Fruit fly (Drosophila melanogaster): ENCODE results near the gene Amt.

Gene Amt

DNA sequence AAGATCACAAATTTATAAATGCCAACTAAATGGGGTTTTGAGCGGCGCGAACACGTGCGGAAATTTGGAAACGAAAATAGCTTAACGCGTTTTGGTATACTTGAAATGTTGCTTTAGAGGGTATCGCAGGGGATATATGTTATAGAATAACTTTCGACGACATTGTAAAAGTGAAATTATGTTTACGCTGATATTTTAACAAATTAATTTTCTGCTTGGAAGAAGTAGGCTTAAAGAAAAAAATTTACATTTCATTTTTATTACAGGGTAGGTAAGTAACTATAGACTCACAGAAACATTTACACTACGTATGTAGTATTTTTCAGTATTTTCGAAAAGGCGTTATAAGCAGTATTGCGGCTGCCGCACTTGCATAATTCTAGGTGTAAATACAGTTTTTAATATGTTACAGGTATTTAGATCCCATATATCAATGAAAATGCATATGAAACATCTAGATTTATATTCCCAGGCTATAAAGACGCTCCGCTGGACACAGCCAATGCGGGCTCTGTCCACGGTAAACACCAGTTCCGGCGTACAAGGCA is 19.5 kb downstream of the Amt start, which contains the start of the genes Art3 and mRpS10 (continued):
- TF ChIP-seq CHES-1-like (GFP tag; optimal IDR thresholded peaks at IDR 0.05) (peak; percentile 100), CG1024 (GFP tag; IDR thresholded peaks at IDR 0.05) (peak; percentile 99), ac (GFP tag; optimal IDR thresholded peaks at IDR 0.05) (peak; percentile 100), CG7556 (GFP tag; optimal IDR thresholded peaks at IDR 0.05) (peak; percentile 100), CG9437 (GFP tag; optimal IDR thresholded peaks at IDR 0.05) (peak; percentile 98), Bgb (GFP tag; IDR thresholded peaks at IDR 0.05; ENCODE audit: partially characterized antibody) (no peak), H15 (GFP tag; IDR thresholded peaks at IDR 0.05) (peak; percentile 100), CG16863 (GFP tag; optimal IDR thresholded peaks at IDR 0.05) (peak; percentile 100), fu2 (GFP tag; optimal IDR thresholded peaks at IDR 0.05) (peak; percentile 100), ken (GFP tag; IDR thresholded peaks at IDR 0.05) (peak; percentile 100), Hand (GFP tag; optimal IDR thresholded peaks at IDR 0.05) (peak; percentile 99), rib (GFP tag; IDR thresholded peaks at IDR 0.05) (peak; percentile 100), dpn (GFP tag; optimal IDR thresholded peaks at IDR 0.05) (peak; percentile 100), CG1647 (GFP tag; optimal IDR thresholded peaks at IDR 0.05) (peak; percentile 100), oc (tag; optimal IDR thresholded peaks at IDR 0.05) (peak; percentile 100), CG11560 (tag; IDR thresholded peaks at IDR 0.05) (peak; percentile 95), salm (tag; optimal IDR thresholded peaks at IDR 0.05) (peak; percentile 100), pb (GFP tag; optimal IDR thresholded peaks at IDR 0.05) (peak; percentile 100), Gug (GFP tag; IDR thresholded peaks at IDR 0.05) (peak; percentile 99), ewg (GFP tag; optimal IDR thresholded peaks at IDR 0.05) (peak; percentile 100), C15 (GFP tag; IDR thresholded peaks at IDR 0.05) (peak; percentile 100), CG4282 (GFP tag; optimal IDR thresholded peaks at IDR 0.05) (peak; percentile 98), CG34224 (GFP tag; IDR thresholded peaks at IDR 0.05; ENCODE audit: partially characterized antibody) (peak; percentile 26; the same call in 1 of the 3 replicates), CG17385 (GFP tag; optimal IDR thresholded peaks at IDR 0.05) (peak; percentile 100), nerfin-1 (tag; optimal IDR thresholded peaks at IDR 0.05) (peak; percentile 100), Dref (GFP tag; IDR thresholded peaks at IDR 0.05) (peak; percentile 55), Drgx (GFP tag; IDR thresholded peaks at IDR 0.05) (peak; percentile 100), CG18262 (tag; optimal IDR thresholded peaks at IDR 0.05) (peak; percentile 100), ash1 (GFP tag; optimal IDR thresholded peaks at IDR 0.05) (peak; percentile 99), CG32772 (GFP tag; IDR thresholded peaks at IDR 0.05) (peak; percentile 100), tgo (GFP tag; IDR thresholded peaks at IDR 0.05) (peak; percentile 100), CG30431 (GFP tag; optimal IDR thresholded peaks at IDR 0.05) (peak; percentile 100), CG4360 (GFP tag; IDR thresholded peaks at IDR 0.05) (peak; percentile 96), lola (GFP tag; optimal IDR thresholded peaks at IDR 0.05) (peak in 1 of 3 experiments; percentile 100), HmgZ (tag; optimal IDR thresholded peaks at IDR 0.05) (peak; percentile 100), CG32767 (GFP tag; IDR thresholded peaks at IDR 0.05) (peak; percentile 100), unpg (GFP tag; optimal IDR thresholded peaks at IDR 0.05) (peak; percentile 100), sug (tag; optimal IDR thresholded peaks at IDR 0.05) (peak; percentile 100), gce (GFP tag; IDR thresholded peaks at IDR 0.05) (peak; percentile 100), CG9817 (tag; optimal IDR thresholded peaks at IDR 0.05) (peak; percentile 100), az2 (GFP tag; optimal IDR thresholded peaks at IDR 0.05) (peak; percentile 100), CG11695 (GFP tag; IDR thresholded peaks at IDR 0.05) (peak; percentile 100), vvl (GFP tag; IDR thresholded peaks at IDR 0.05) (peak; percentile 100), ro (GFP tag; IDR thresholded peaks at IDR 0.05) (peak; percentile 100), zen (tag; optimal IDR thresholded peaks at IDR 0.05) (peak; percentile 100), TFAM (GFP tag; optimal IDR thresholded peaks at IDR 0.05) (peak; percentile 97), CG42726 (GFP tag; IDR thresholded peaks at IDR 0.05; ENCODE audit: partially characterized antibody) (0 out of 2 replicates have a peak, but pooled peaks have one; percentile 36), Atf-2 (GFP tag; optimal IDR thresholded peaks at IDR 0.05) (peak; percentile 100), Rfx (GFP tag; IDR thresholded peaks at IDR 0.05) (peak; percentile 100), unc-4 (GFP tag; IDR thresholded peaks at IDR 0.05; ENCODE audit: partially characterized antibody) (0 out of 2 replicates have a peak, but pooled peaks have one; percentile 30)

Data from whole organism, embryonic.